Worm (Caenorhabditis elegans): ENCODE measurements around the gene sox-4.
A peak's percentile ranks its signal among the peaks of the same experiment; 100 is the strongest.

Gene sox-4

ce11 chrX:3517141-3517540 lies 8.3 kb upstream of the sox-4 start:
- TF ChIP-seq snpc-4 (tag; optimal IDR thresholded peaks at IDR 0.05) (no peak), unc-55 (GFP tag; optimal IDR thresholded peaks at IDR 0.05) (peak; percentile 13), unc-39 (tag; optimal IDR thresholded peaks at IDR 0.05) (no peak)

- TF ChIP-seq zag-1 (tag; optimal IDR thresholded peaks at IDR 0.05) (no peak), elt-1 (tag; optimal IDR thresholded peaks at IDR 0.05) (no peak), nhr-21 (tag; optimal IDR thresholded peaks at IDR 0.05) (no peak), unc-39 (tag; optimal IDR thresholded peaks at IDR 0.05) (no peak), alr-1 (tag; optimal IDR thresholded peaks at IDR 0.05) (no peak), blmp-1 (tag; optimal IDR thresholded peaks at IDR 0.05; ENCODE audit: insufficient read depth) (no peak), egl-27 (tag; optimal IDR thresholded peaks at IDR 0.05) (no peak)
Measured at ce11 chrX:3513715-3514114, 4.9 kb upstream of the sox-4 start.

- TF ChIP-seq mab-5 (tag; optimal IDR thresholded peaks at IDR 0.05), result no peak
- no peak for TF ChIP-seq Y55F3AM.14 (GFP tag; optimal IDR thresholded peaks at IDR 0.05)
- no peak for TF ChIP-seq ceh-16 (tag; optimal IDR thresholded peaks at IDR 0.05)
- no peak for TF ChIP-seq nhr-77 (tag; optimal IDR thresholded peaks at IDR 0.05)
- no peak for TF ChIP-seq zag-1 (tag; optimal IDR thresholded peaks at IDR 0.05)
- TF ChIP-seq elt-1 (tag; optimal IDR thresholded peaks at IDR 0.05), result no peak
- no peak for TF ChIP-seq nhr-11 (tag; optimal IDR thresholded peaks at IDR 0.05)
- no peak for TF ChIP-seq unc-55 (GFP tag; optimal IDR thresholded peaks at IDR 0.05)
- TF ChIP-seq nhr-21 (tag; optimal IDR thresholded peaks at IDR 0.05), result no peak
Measured at ce11 chrX:3507214-3507613, 1.6 kb downstream of the sox-4 start.

ce11 chrX:3506556-3506955 lies 2.2 kb downstream of the sox-4 start:
- TF ChIP-seq nhr-10 (tag; optimal IDR thresholded peaks at IDR 0.05), result no peak
- TF ChIP-seq nhr-21 (tag; optimal IDR thresholded peaks at IDR 0.05), result no peak
- TF ChIP-seq unc-55 (GFP tag; optimal IDR thresholded peaks at IDR 0.05), result no peak
- no peak for TF ChIP-seq nhr-25 (tag; optimal IDR thresholded peaks at IDR 0.05)
- no peak for TF ChIP-seq C34F6.9 (tag; optimal IDR thresholded peaks at IDR 0.05)
- no peak for TF ChIP-seq nhr-11 (tag; optimal IDR thresholded peaks at IDR 0.05)
- peak; percentile 84 for TF ChIP-seq fos-1 (tag; optimal IDR thresholded peaks at IDR 0.05)

- TF ChIP-seq fos-1 (tag; optimal IDR thresholded peaks at IDR 0.05) (peak; percentile 77), lin-11 (tag; optimal IDR thresholded peaks at IDR 0.05) (no peak)
Measured at ce11 chrX:3505062-3505461, 3.7 kb downstream of the sox-4 start.

- TF ChIP-seq ama-1 (optimal IDR thresholded peaks at IDR 0.05) (no peak), nhr-6 (tag; optimal IDR thresholded peaks at IDR 0.05) (no peak), sma-9 (GFP tag; optimal IDR thresholded peaks at IDR 0.05) (no peak), sma-9 (tag; optimal IDR thresholded peaks at IDR 0.05) (no peak), sma-3 (GFP tag; optimal IDR thresholded peaks at IDR 0.05) (no peak), peb-1 (tag; optimal IDR thresholded peaks at IDR 0.05) (no peak), nhr-129 (tag; optimal IDR thresholded peaks at IDR 0.05) (no peak), F13H6.1 (tag; optimal IDR thresholded peaks at IDR 0.05) (no peak), ZK546.5 (tag; optimal IDR thresholded peaks at IDR 0.05) (no peak)
Measured at ce11 chrX:3503025-3503424, 5.8 kb downstream of the sox-4 start.

ce11 chrX:3500903-3501302 lies 7.9 kb downstream of the sox-4 start:
- TF ChIP-seq sma-9 (GFP tag; optimal IDR thresholded peaks at IDR 0.05) (peak; percentile 7), sma-9 (tag; optimal IDR thresholded peaks at IDR 0.05) (no peak), nhr-6 (tag; optimal IDR thresholded peaks at IDR 0.05) (no peak), ZK546.5 (tag; optimal IDR thresholded peaks at IDR 0.05) (no peak), crh-2 (tag; optimal IDR thresholded peaks at IDR 0.05) (peak; percentile 58), fos-1 (tag; optimal IDR thresholded peaks at IDR 0.05) (peak; percentile 99)

- TF ChIP-seq R02D3.7 (tag; optimal IDR thresholded peaks at IDR 0.05), result no peak
- TF ChIP-seq C34F6.9 (tag; optimal IDR thresholded peaks at IDR 0.05), result no peak
- no peak for TF ChIP-seq elt-3 (tag; optimal IDR thresholded peaks at IDR 0.05)
- TF ChIP-seq zag-1 (tag; optimal IDR thresholded peaks at IDR 0.05), result no peak
- no peak for TF ChIP-seq Y55F3AM.14 (GFP tag; optimal IDR thresholded peaks at IDR 0.05)
- no peak for TF ChIP-seq sem-4 (tag; optimal IDR thresholded peaks at IDR 0.05)
- no peak for TF ChIP-seq crh-2 (tag; optimal IDR thresholded peaks at IDR 0.05)
- TF ChIP-seq nhr-21 (tag; optimal IDR thresholded peaks at IDR 0.05), result no peak
- TF ChIP-seq ceh-82 (tag; optimal IDR thresholded peaks at IDR 0.05), result no peak
Measured at ce11 chrX:3500357-3500756, 8.4 kb downstream of the sox-4 start.

Measured in whole organism, L2 larva.